Worm (Caenorhabditis elegans) whole organism, L2 larva: Measurements from ENCODE around the gene oac-50.

Experiments
- C34F6.9 ChIP-seq: fragments of 150-350 bp; optimal IDR thresholded peaks from 2 replicates; lab custom pipeline; 2014; ENCODE audit warnings: missing biosample characterization, missing genetic modification characterization
- F13H6.1 ChIP-seq: sonication (generic microtip); optimal IDR thresholded peaks from 2 replicates; lab custom pipeline; 2016; ENCODE audit warnings: missing genetic modification characterization, missing compliant biosample characterization
- R02D3.7 ChIP-seq: fragments of 150-350 bp; optimal IDR thresholded peaks from 2 replicates; lab custom pipeline; 2014; ENCODE audit warnings: missing biosample characterization, missing genetic modification characterization
- Y55F3AM.14 ChIP-seq: fragments of 200-800 bp; sonication (Bioruptor generic); optimal IDR thresholded peaks from 2 replicates; lab custom pipeline; 2018; ENCODE audit warnings: mild to moderate bottlenecking, missing genetic modification characterization, missing compliant biosample characterization
- ZK546.5 ChIP-seq: sonication (generic microtip); optimal IDR thresholded peaks from 2 replicates; lab custom pipeline; 2017; ENCODE audit warnings: missing biosample characterization, missing genetic modification characterization
- alr-1 ChIP-seq: fragments of 150-350 bp; optimal IDR thresholded peaks from 2 replicates; lab custom pipeline; 2014; ENCODE audit warnings: missing biosample characterization, missing genetic modification characterization
- aly-2 ChIP-seq: fragments of 150-350 bp; optimal IDR thresholded peaks from 2 replicates; lab custom pipeline; 2014; ENCODE audit warnings: missing biosample characterization, missing genetic modification characterization
- ama-1 ChIP-seq: fragments of 150-350 bp; optimal IDR thresholded peaks from 2 replicates; lab custom pipeline; 2018; ENCODE audit warnings: inconsistent platforms
- blmp-1 ChIP-seq: sonication (generic microtip); optimal IDR thresholded peaks from 2 replicates; lab custom pipeline; 2017; ENCODE audit warnings: missing genetic modification characterization, mild to moderate bottlenecking, missing compliant biosample characterization, antibody characterized with exemption, moderate library complexity; ENCODE audit not compliant: insufficient read depth
- ceh-16 ChIP-seq: fragments of 150-350 bp; optimal IDR thresholded peaks from 2 replicates; lab custom pipeline; 2014; ENCODE audit warnings: missing biosample characterization, missing genetic modification characterization
- ceh-82 ChIP-seq: fragments of 150-350 bp; optimal IDR thresholded peaks from 2 replicates; lab custom pipeline; 2014; ENCODE audit warnings: missing biosample characterization, missing genetic modification characterization
- crh-2 ChIP-seq: sonication (generic microtip); optimal IDR thresholded peaks from 2 replicates; lab custom pipeline; 2017; ENCODE audit warnings: missing biosample characterization, missing genetic modification characterization
- dmd-4 ChIP-seq: sonication (generic microtip); optimal IDR thresholded peaks from 2 replicates; lab custom pipeline; 2017; ENCODE audit warnings: missing biosample characterization, missing genetic modification characterization
- egl-27 ChIP-seq: sonication (generic microtip); optimal IDR thresholded peaks from 3 replicates; lab custom pipeline; 2017; ENCODE audit warnings: missing biosample characterization, missing genetic modification reagents, missing genetic modification characterization
- elt-1 ChIP-seq: fragments of 150-350 bp; optimal IDR thresholded peaks from 2 replicates; lab custom pipeline; 2014; ENCODE audit warnings: missing biosample characterization, missing genetic modification characterization
- elt-3 ChIP-seq: sonication (generic microtip); optimal IDR thresholded peaks from 2 replicates; lab custom pipeline; 2017; ENCODE audit warnings: missing biosample characterization, missing genetic modification characterization
- fos-1 ChIP-seq: fragments of 150-350 bp; optimal IDR thresholded peaks from 2 replicates; lab custom pipeline; 2014; ENCODE audit warnings: missing biosample characterization, missing genetic modification characterization
- gmeb-1 ChIP-seq: fragments of 150-350 bp; optimal IDR thresholded peaks from 2 replicates; lab custom pipeline; 2014; ENCODE audit warnings: missing biosample characterization, missing genetic modification characterization
- lin-11 ChIP-seq: fragments of 150-350 bp; sonication (generic microtip); optimal IDR thresholded peaks from 2 replicates; lab custom pipeline; 2014; ENCODE audit warnings: missing biosample characterization, missing genetic modification characterization, inconsistent platforms, mixed read lengths
- lsy-2 ChIP-seq, 2 experiments: fragments of 150-350 bp in 1 of 2; sonication (generic microtip) in 1 of 2; optimal IDR thresholded peaks; 2 replicates each; lab custom pipeline; 2014 to 2017; ENCODE audit warnings: missing biosample characterization in 2 of 2, missing genetic modification characterization in 2 of 2
- mab-5 ChIP-seq: fragments of 150-350 bp; optimal IDR thresholded peaks from 2 replicates; lab custom pipeline; 2014; ENCODE audit warnings: missing biosample characterization, missing genetic modification characterization
- mbf-1 ChIP-seq: sonication (generic microtip); optimal IDR thresholded peaks from 2 replicates; lab custom pipeline; 2017; ENCODE audit warnings: missing biosample characterization, missing genetic modification characterization
- mdl-1 ChIP-seq, 2 experiments: fragments of 150-350 bp in 1 of 2; sonication (generic microtip) in 1 of 2; optimal IDR thresholded peaks; 2 replicates each; lab custom pipeline; 2017; ENCODE audit warnings: missing biosample characterization in 2 of 2, missing genetic modification characterization in 2 of 2
- nhr-10 ChIP-seq: sonication (generic microtip); optimal IDR thresholded peaks from 2 replicates; lab custom pipeline; 2017; ENCODE audit warnings: missing biosample characterization, missing genetic modification characterization
- nhr-11 ChIP-seq: fragments of 150-350 bp; optimal IDR thresholded peaks from 2 replicates; lab custom pipeline; 2014; ENCODE audit warnings: missing biosample characterization, missing genetic modification characterization
- nhr-12 ChIP-seq: fragments of 150-350 bp; optimal IDR thresholded peaks from 2 replicates; lab custom pipeline; 2014; ENCODE audit warnings: missing biosample characterization, missing genetic modification characterization
- nhr-129 ChIP-seq: fragments of 150-350 bp; optimal IDR thresholded peaks from 2 replicates; lab custom pipeline; 2014; ENCODE audit warnings: missing biosample characterization, missing genetic modification characterization
- nhr-21 ChIP-seq: fragments of 150-350 bp; optimal IDR thresholded peaks from 2 replicates; lab custom pipeline; 2014; ENCODE audit warnings: missing biosample characterization, missing genetic modification characterization
- nhr-237 ChIP-seq: fragments of 150-350 bp; optimal IDR thresholded peaks from 2 replicates; lab custom pipeline; 2014; ENCODE audit warnings: missing biosample characterization, missing genetic modification characterization
- nhr-25 ChIP-seq: fragments of 150-350 bp; sonication (generic microtip); optimal IDR thresholded peaks from 3 replicates; lab custom pipeline; 2014; ENCODE audit warnings: missing biosample characterization, missing genetic modification characterization
- nhr-6 ChIP-seq: fragments of 150-350 bp; optimal IDR thresholded peaks from 2 replicates; lab custom pipeline; 2014; ENCODE audit warnings: missing biosample characterization, missing genetic modification characterization
- nhr-77 ChIP-seq: fragments of 150-350 bp; optimal IDR thresholded peaks from 2 replicates; lab custom pipeline; 2014; ENCODE audit warnings: missing biosample characterization, missing genetic modification characterization
- peb-1 ChIP-seq: fragments of 150-350 bp; optimal IDR thresholded peaks from 2 replicates; lab custom pipeline; 2014; ENCODE audit warnings: missing biosample characterization, missing genetic modification characterization
- sem-4 ChIP-seq: fragments of 150-350 bp; optimal IDR thresholded peaks from 2 replicates; lab custom pipeline; 2014; ENCODE audit warnings: missing biosample characterization, missing genetic modification reagents, missing genetic modification characterization
- skn-1 ChIP-seq: sonication (generic microtip); optimal IDR thresholded peaks from 2 replicates; lab custom pipeline; 2017; ENCODE audit warnings: missing biosample characterization, missing genetic modification characterization
- sma-3 ChIP-seq: sonication (generic microtip); optimal IDR thresholded peaks from 2 replicates; lab custom pipeline; 2016; ENCODE audit warnings: missing genetic modification reagents, missing genetic modification characterization, missing compliant biosample characterization
- sma-9 ChIP-seq, 2 experiments: fragments of 150-350 bp in 1 of 2; sonication (generic microtip) in 1 of 2; optimal IDR thresholded peaks; 2 replicates each; lab custom pipeline; 2014 to 2016; ENCODE audit warnings: missing genetic modification characterization in 2 of 2, mild to moderate bottlenecking in 1 of 2, missing biosample characterization in 1 of 2, missing compliant biosample characterization in 1 of 2, missing genetic modification reagents in 1 of 2, moderate library complexity in 1 of 2
- snpc-4 ChIP-seq: fragments of 150-350 bp; optimal IDR thresholded peaks from 2 replicates; lab custom pipeline; 2014; ENCODE audit warnings: missing biosample characterization, missing genetic modification characterization
- unc-39 ChIP-seq: fragments of 150-350 bp; optimal IDR thresholded peaks from 2 replicates; lab custom pipeline; 2014; ENCODE audit warnings: missing biosample characterization, missing genetic modification characterization
- unc-55 ChIP-seq: fragments of 150-350 bp; sonication (generic microtip); optimal IDR thresholded peaks from 3 replicates; lab custom pipeline; 2014; ENCODE audit warnings: missing biosample characterization, missing genetic modification reagents, missing genetic modification characterization
- unc-62 ChIP-seq: fragments of 150-350 bp; optimal IDR thresholded peaks from 2 replicates; lab custom pipeline; 2014; ENCODE audit warnings: missing biosample characterization, missing genetic modification reagents, missing genetic modification characterization
- zag-1 ChIP-seq: fragments of 150-350 bp; optimal IDR thresholded peaks from 2 replicates; lab custom pipeline; 2014; ENCODE audit warnings: missing biosample characterization, missing genetic modification characterization
- ztf-1 ChIP-seq: fragments of 200-800 bp; sonication (Bioruptor generic); conservative IDR thresholded peaks from 2 replicates; pipeline ENCODE4 v1.3.6; 2022; ENCODE audit warnings: missing genetic modification characterization, missing compliant biosample characterization
- ztf-11 ChIP-seq: sonication (generic microtip); optimal IDR thresholded peaks from 2 replicates; lab custom pipeline; 2017; ENCODE audit warnings: missing biosample characterization, missing genetic modification characterization

The oac-50 gene

DNA sequence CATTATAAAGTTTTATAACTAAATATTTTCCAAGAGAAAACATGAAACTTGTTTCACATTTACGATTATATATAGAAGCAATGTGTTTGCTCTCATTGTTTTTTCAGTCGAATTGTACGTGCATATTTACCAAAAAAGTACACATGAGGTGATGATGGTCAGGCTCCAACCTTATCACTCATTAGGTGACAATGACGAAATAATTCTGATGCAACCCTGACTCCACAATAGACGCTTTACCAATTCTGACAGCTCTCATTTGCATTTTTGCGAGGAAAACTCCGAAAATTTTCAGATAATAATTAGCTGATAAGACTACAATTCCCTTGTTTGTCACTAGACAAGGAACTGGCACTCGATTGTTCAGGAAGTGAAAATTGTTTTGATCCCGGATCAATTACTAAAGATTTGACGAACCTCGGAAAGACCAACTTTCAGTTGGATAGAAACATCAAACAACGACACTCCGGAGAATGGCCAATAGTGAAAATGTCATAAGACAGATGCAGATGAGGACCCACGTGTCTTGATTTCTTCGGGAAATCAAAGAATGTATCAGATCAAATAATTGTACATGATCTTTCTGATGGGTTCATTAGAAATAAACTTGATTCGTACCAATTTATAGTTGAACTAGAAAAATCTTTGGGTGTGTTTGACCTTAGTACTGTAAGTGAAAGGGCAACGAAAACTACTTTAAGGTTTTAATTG is 5.6 kb upstream of the oac-50 start:
- TF ChIP-seq sma-9 (GFP tag; optimal IDR thresholded peaks at IDR 0.05; lab: Kevin White, UChicago) = peak; percentile 48
- no peak for TF ChIP-seq sma-9 (tag; optimal IDR thresholded peaks at IDR 0.05; lab: Kevin White, UChicago)
- no peak for TF ChIP-seq elt-1 (tag; lab: Kevin White, UChicago)
- peak; percentile 5 for TF ChIP-seq nhr-21 (tag; lab: Kevin White, UChicago)
- TF ChIP-seq blmp-1 (tag; lab: Kevin White, UChicago) = peak; percentile 69
- TF ChIP-seq peb-1 = no peak
- no peak for TF ChIP-seq alr-1 (tag; lab: Kevin White, UChicago)
- TF ChIP-seq dmd-4 (tag; lab: Kevin White, UChicago) = no peak
- peak; percentile 18 for TF ChIP-seq gmeb-1
- no peak for TF ChIP-seq unc-62 (GFP tag; lab: Kevin White, UChicago)
- TF ChIP-seq fos-1 (tag; lab: Kevin White, UChicago) = peak; percentile 83
- peak in 1 of 2 experiments; percentile 10 for TF ChIP-seq mdl-1 (tag; optimal IDR thresholded peaks at IDR 0.05; lab: Kevin White, UChicago)
- peak; percentile 57 for TF ChIP-seq F13H6.1 (tag; lab: Kevin White, UChicago)
- no peak for TF ChIP-seq sma-3
- TF ChIP-seq ztf-11 (tag; lab: Kevin White, UChicago) = no peak
- TF ChIP-seq snpc-4 (tag; lab: Kevin White, UChicago) = no peak
- no peak for TF ChIP-seq Y55F3AM.14 (GFP tag; lab: Kevin White, UChicago)
- no peak for TF ChIP-seq lsy-2 (tag; optimal IDR thresholded peaks at IDR 0.05; lab: Kevin White, UChicago)
- no peak for TF ChIP-seq unc-55
- TF ChIP-seq lin-11 (tag; lab: Kevin White, UChicago) = no peak
- TF ChIP-seq C34F6.9 (tag; lab: Kevin White, UChicago) = no peak
- no peak for TF ChIP-seq unc-39 (tag; lab: Kevin White, UChicago)
- TF ChIP-seq ama-1 (lab: Kevin White, UChicago) = no peak
- no peak for TF ChIP-seq R02D3.7 (tag; lab: Kevin White, UChicago)
- no peak for TF ChIP-seq nhr-11 (tag; lab: Kevin White, UChicago)
- no peak for TF ChIP-seq nhr-6 (tag; lab: Kevin White, UChicago)
- TF ChIP-seq skn-1 (tag; lab: Kevin White, UChicago) = peak; percentile 42
- no peak for TF ChIP-seq sem-4 (tag; lab: Kevin White, UChicago)
- TF ChIP-seq nhr-25 (tag; lab: Kevin White, UChicago) = peak; percentile 12
- no peak for TF ChIP-seq elt-3
- no peak for TF ChIP-seq ztf-1
- TF ChIP-seq mbf-1 = no peak
- peak; percentile 64 for TF ChIP-seq nhr-129 (tag; lab: Kevin White, UChicago)
- no peak for TF ChIP-seq zag-1 (tag; lab: Kevin White, UChicago)
- no peak for TF ChIP-seq nhr-12 (tag; lab: Kevin White, UChicago)
- no peak for TF ChIP-seq nhr-237
- peak; percentile 9 for TF ChIP-seq crh-2 (tag; lab: Kevin White, UChicago)
- TF ChIP-seq egl-27 (tag; lab: Kevin White, UChicago) = peak; percentile 3

DNA sequence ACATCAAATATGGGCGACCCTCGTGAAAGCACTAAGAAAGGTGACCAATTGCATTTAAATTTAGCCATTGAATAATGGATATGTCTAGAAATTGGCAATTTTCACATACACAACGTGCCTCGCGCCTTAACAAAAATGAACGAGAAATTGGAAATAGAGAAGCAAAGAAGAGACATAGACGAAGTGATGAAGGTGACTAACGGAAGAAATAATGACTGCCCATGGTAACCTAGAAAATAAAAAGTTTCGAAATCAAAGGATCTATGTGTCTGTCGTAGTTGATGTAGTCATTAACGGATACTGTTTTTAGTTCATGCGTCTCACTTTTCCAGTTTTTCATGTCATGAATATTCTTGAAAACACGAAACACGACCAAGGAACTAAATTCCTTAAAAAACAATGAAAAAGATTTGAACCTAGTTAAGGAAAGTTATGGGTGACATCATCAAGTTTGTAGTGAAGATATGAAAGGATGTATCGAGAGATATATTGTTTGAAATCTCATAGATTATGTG is 4.8 kb upstream of the oac-50 start:
- TF ChIP-seq alr-1 (tag; lab: Kevin White, UChicago) = no peak
- TF ChIP-seq nhr-25 (tag; lab: Kevin White, UChicago) = peak; percentile 6
- no peak for TF ChIP-seq sma-3
- no peak for TF ChIP-seq mab-5 (tag; lab: Kevin White, UChicago)
- TF ChIP-seq nhr-129 (tag; lab: Kevin White, UChicago) = no peak
- TF ChIP-seq C34F6.9 (tag; lab: Kevin White, UChicago) = no peak
- TF ChIP-seq ceh-16 (tag; lab: Kevin White, UChicago) = no peak

DNA sequence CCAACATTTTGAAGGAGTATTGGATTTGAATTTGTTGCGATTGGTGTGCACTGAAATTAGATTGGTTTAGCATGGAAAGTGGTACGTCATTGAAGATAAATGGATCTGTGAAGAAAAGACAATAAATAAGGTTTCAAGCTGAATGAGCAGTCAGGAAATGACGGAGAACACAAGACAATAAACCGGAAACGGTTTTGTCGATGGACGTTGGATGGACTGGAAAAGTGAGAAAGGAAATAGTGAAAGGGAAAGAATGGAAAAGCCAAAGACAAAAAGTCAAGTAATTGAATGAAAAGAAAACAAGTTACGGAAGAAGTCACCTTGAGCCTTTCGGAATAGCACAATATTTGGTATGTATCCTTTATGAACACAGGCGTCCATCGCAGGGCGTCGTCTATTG is 2.9 kb upstream of the oac-50 start, which contains the start of gene T27E4.7:
T27E4.7 (minus strand) TSS at position 50 of the 400 bp plus-strand sequence.
- TF ChIP-seq elt-1 (tag; lab: Kevin White, UChicago) (no peak), nhr-25 (tag; lab: Kevin White, UChicago) (no peak), egl-27 (tag; lab: Kevin White, UChicago) (no peak), sem-4 (tag; lab: Kevin White, UChicago) (no peak), elt-3 (no peak), zag-1 (tag; lab: Kevin White, UChicago) (no peak), nhr-10 (no peak), mdl-1 (tag; optimal IDR thresholded peaks at IDR 0.05; lab: Kevin White, UChicago) (no peak), nhr-6 (tag; lab: Kevin White, UChicago) (no peak), mbf-1 (no peak), nhr-11 (tag; lab: Kevin White, UChicago) (no peak), Y55F3AM.14 (GFP tag; lab: Kevin White, UChicago) (no peak), sma-9 (GFP tag; optimal IDR thresholded peaks at IDR 0.05; lab: Kevin White, UChicago) (no peak), sma-9 (tag; optimal IDR thresholded peaks at IDR 0.05; lab: Kevin White, UChicago) (no peak), lsy-2 (tag; optimal IDR thresholded peaks at IDR 0.05; lab: Kevin White, UChicago) (no peak), ZK546.5 (no peak), lin-11 (tag; lab: Kevin White, UChicago) (no peak), aly-2 (no peak), nhr-77 (tag; lab: Kevin White, UChicago) (no peak), ceh-82 (tag; lab: Kevin White, UChicago) (no peak)
- TF ChIP-seq, all 48 proteins: peak for 0
